Fruit fly (Drosophila melanogaster): ENCODE data around the gene mat.

mat gene

DNA sequence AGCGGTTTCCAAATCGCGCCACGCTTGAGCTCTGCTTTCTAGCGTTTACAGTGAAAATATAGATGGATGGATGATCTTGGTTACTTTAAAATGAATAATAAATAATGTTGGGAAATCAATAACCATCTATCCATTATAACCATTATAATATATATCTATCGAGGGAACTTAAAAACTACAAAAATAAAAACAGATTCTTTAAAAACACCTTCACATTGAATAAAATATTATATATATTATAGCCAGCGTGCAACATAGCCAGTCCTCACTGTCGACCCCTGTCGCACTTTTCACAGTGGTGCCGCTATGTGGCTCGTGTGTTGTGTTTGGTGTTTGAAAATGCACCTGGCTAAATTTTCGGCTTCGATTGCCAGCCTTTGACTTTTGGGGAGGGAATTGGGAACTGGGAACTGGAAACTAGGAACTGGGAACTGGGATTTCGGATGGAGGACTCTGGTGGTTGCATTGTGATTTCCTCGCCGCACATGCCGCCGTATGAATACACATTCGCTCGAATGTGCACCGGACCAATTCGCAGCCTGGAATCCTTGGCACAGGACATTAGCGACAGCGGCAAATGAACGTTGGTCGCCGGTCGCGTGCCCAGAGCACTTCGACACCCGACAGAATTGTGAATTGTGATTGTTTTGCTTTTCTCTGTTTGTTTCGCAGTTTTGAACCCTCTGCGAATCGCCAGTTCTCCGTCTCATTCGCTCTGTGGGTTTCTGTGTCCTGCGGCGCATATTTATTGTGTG, 2.5 kb downstream of the mat start (continued):
- TF ChIP-seq Vsx2 (GFP tag; optimal IDR thresholded peaks at IDR 0.05; ENCODE audit: partially characterized antibody): no peak
- TF ChIP-seq Abd-B (GFP tag; optimal IDR thresholded peaks at IDR 0.05): no peak
- TF ChIP-seq HLH106 (tag; optimal IDR thresholded peaks at IDR 0.05): peak; percentile 51

DNA sequence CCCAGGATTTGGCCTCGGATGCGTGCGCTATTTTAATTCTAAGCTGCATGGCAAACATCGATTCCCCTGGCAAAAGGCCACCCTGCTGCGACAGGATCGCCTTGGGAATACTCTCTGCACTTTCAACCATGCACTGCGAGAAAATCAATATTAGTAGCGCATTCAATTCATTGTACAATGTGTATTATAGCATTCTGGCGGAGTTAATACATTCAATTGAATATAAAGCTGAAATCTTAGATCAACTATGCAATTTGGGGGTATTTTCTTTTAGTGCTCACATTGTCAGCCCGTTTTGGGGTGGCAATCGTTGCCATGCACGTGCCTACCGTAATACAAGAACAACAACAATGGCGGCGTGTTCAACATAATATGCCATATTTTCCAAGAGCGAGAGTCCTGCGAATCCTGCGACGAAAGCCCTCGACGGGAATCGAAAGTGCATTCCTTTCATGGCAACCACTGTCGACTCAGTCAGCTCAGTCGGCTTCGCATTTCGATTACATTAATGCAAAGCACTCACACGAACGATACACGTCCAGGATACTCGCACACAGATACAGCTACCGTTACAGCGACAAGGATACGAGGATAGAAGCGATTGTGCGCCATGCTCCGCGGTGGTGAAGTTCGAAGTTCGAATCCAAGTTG, 5.1 kb downstream of the mat start:
- peak in 1 of 2 experiments; percentile 68 for TF ChIP-seq foxo (GFP tag; optimal IDR thresholded peaks at IDR 0.05)
- TF ChIP-seq Rel (GFP tag; optimal IDR thresholded peaks at IDR 0.05): no peak
- peak; percentile 11 for TF ChIP-seq Rel (tag; optimal IDR thresholded peaks at IDR 0.05)
- TF ChIP-seq Myc (optimal IDR thresholded peaks at IDR 0.05): no peak
- TF ChIP-seq ey (GFP tag; optimal IDR thresholded peaks at IDR 0.05): peak; percentile 75
- peak; percentile 77 for TF ChIP-seq fru (GFP tag; optimal IDR thresholded peaks at IDR 0.05)
- TF ChIP-seq dsf (GFP tag; optimal IDR thresholded peaks at IDR 0.05; ENCODE audit: borderline replicate concordance): no peak
- TF ChIP-seq HLH106 (tag; optimal IDR thresholded peaks at IDR 0.05): peak; percentile 64
- TF ChIP-seq Dfd (GFP tag; optimal IDR thresholded peaks at IDR 0.05): no peak
- peak; percentile 45 for TF ChIP-seq OdsH (GFP tag; optimal IDR thresholded peaks at IDR 0.05)
- TF ChIP-seq tai (GFP tag; optimal IDR thresholded peaks at IDR 0.05): peak; percentile 31
- peak; percentile 40 for TF ChIP-seq dmrt93B (GFP tag; optimal IDR thresholded peaks at IDR 0.05)
- TF ChIP-seq woc (GFP tag; optimal IDR thresholded peaks at IDR 0.05): peak; percentile 39
- peak; percentile 25 for TF ChIP-seq psq (GFP tag; optimal IDR thresholded peaks at IDR 0.05)
- TF ChIP-seq CG32264 (GFP tag; optimal IDR thresholded peaks at IDR 0.05): peak; percentile 22
- peak; percentile 70 for TF ChIP-seq rgr (GFP tag; optimal IDR thresholded peaks at IDR 0.05)
- TF ChIP-seq br (GFP tag; optimal IDR thresholded peaks at IDR 0.05): peak; percentile 59
- TF ChIP-seq N (GFP tag; optimal IDR thresholded peaks at IDR 0.05): no peak
- no peak for TF ChIP-seq Vsx2 (GFP tag; optimal IDR thresholded peaks at IDR 0.05; ENCODE audit: partially characterized antibody)
- no peak for TF ChIP-seq Hr83 (GFP tag; optimal IDR thresholded peaks at IDR 0.05; ENCODE audit: poor library complexity, severe bottlenecking)
- no peak for TF ChIP-seq dl (GFP tag; optimal IDR thresholded peaks at IDR 0.05; ENCODE audit: insufficient read depth in 1 of 2, partially characterized antibody in 2 of 2)
- peak; percentile 60 for TF ChIP-seq Hnf4 (GFP tag; optimal IDR thresholded peaks at IDR 0.05)
- peak; percentile 73 for TF ChIP-seq h (GFP tag; optimal IDR thresholded peaks at IDR 0.05)
- no peak for TF ChIP-seq Hr78 (GFP tag; optimal IDR thresholded peaks at IDR 0.05)
- no peak for TF ChIP-seq pan (optimal IDR thresholded peaks at IDR 0.05)
- TF ChIP-seq CrebA (GFP tag; optimal IDR thresholded peaks at IDR 0.05; ENCODE audit: borderline replicate concordance): no peak
- TF ChIP-seq Sp1 (GFP tag; optimal IDR thresholded peaks at IDR 0.05): peak; percentile 59
- no peak for TF ChIP-seq Mio (GFP tag; optimal IDR thresholded peaks at IDR 0.05)

- TF ChIP-seq ey (GFP tag; optimal IDR thresholded peaks at IDR 0.05) (peak; percentile 31), Myc (optimal IDR thresholded peaks at IDR 0.05) (no peak), Hr78 (GFP tag; optimal IDR thresholded peaks at IDR 0.05) (no peak), foxo (GFP tag; optimal IDR thresholded peaks at IDR 0.05) (peak in 1 of 2 experiments; percentile 5), CrebA (GFP tag; optimal IDR thresholded peaks at IDR 0.05; ENCODE audit: borderline replicate concordance) (no peak), dl (GFP tag; optimal IDR thresholded peaks at IDR 0.05; ENCODE audit: insufficient read depth in 1 of 2, partially characterized antibody in 2 of 2) (no peak), h (GFP tag; optimal IDR thresholded peaks at IDR 0.05) (no peak), dmrt93B (GFP tag; optimal IDR thresholded peaks at IDR 0.05) (peak; percentile 1), jim (GFP tag; optimal IDR thresholded peaks at IDR 0.05) (no peak), tai (GFP tag; optimal IDR thresholded peaks at IDR 0.05) (no peak), Dfd (GFP tag; optimal IDR thresholded peaks at IDR 0.05) (no peak), N (GFP tag; optimal IDR thresholded peaks at IDR 0.05) (no peak), brk (GFP tag; optimal IDR thresholded peaks at IDR 0.05) (no peak), br (GFP tag; optimal IDR thresholded peaks at IDR 0.05) (no peak), HLH106 (tag; optimal IDR thresholded peaks at IDR 0.05) (peak; percentile 17), pan (optimal IDR thresholded peaks at IDR 0.05) (no peak), rgr (GFP tag; optimal IDR thresholded peaks at IDR 0.05) (no peak), CG9705 (GFP tag; optimal IDR thresholded peaks at IDR 0.05) (no peak), woc (GFP tag; optimal IDR thresholded peaks at IDR 0.05) (no peak), lola (GFP tag; optimal IDR thresholded peaks at IDR 0.05) (no peak), Mio (GFP tag; optimal IDR thresholded peaks at IDR 0.05) (no peak), Abd-B (GFP tag; optimal IDR thresholded peaks at IDR 0.05) (no peak), Dif (GFP tag; optimal IDR thresholded peaks at IDR 0.05; ENCODE audit: partially characterized antibody) (no peak), Vsx2 (GFP tag; optimal IDR thresholded peaks at IDR 0.05; ENCODE audit: partially characterized antibody) (no peak), sv (GFP tag; optimal IDR thresholded peaks at IDR 0.05) (no peak), Rel (GFP tag; optimal IDR thresholded peaks at IDR 0.05) (no peak), Rel (tag; optimal IDR thresholded peaks at IDR 0.05) (no peak), OdsH (GFP tag; optimal IDR thresholded peaks at IDR 0.05) (no peak), GATAd (GFP tag; optimal IDR thresholded peaks at IDR 0.05) (no peak), Jra (GFP tag; optimal IDR thresholded peaks at IDR 0.05) (no peak), Hnf4 (GFP tag; optimal IDR thresholded peaks at IDR 0.05) (no peak), Sp1 (GFP tag; optimal IDR thresholded peaks at IDR 0.05) (peak; percentile 35), dsf (GFP tag; optimal IDR thresholded peaks at IDR 0.05; ENCODE audit: borderline replicate concordance) (no peak), usp (GFP tag; optimal IDR thresholded peaks at IDR 0.05) (no peak), sage (GFP tag; optimal IDR thresholded peaks at IDR 0.05) (no peak), psq (GFP tag; optimal IDR thresholded peaks at IDR 0.05) (peak; percentile 13), Hr83 (GFP tag; optimal IDR thresholded peaks at IDR 0.05; ENCODE audit: poor library complexity, severe bottlenecking) (no peak)
Measured at dm6 chr3L:908508-909162, 5.9 kb downstream of the mat start, which contains the start of gene nerfin-1. TSS of gene nerfin-1 (plus strand) at chr3L:909112.

Measured in whole organism, wandering third instar larva.